Worm (Caenorhabditis elegans) whole organism, L2 larva: ENCODE results near the gene grl-28.

Source experiments
- R02D3.7 ChIP-seq: fragments of 150-350 bp; optimal IDR thresholded peaks from 2 replicates; lab custom pipeline; 2014; ENCODE audit warnings: missing biosample characterization, missing genetic modification characterization
- ama-1 ChIP-seq: fragments of 150-350 bp; optimal IDR thresholded peaks from 2 replicates; lab custom pipeline; 2018; ENCODE audit warnings: inconsistent platforms
- egl-27 ChIP-seq: sonication (generic microtip); optimal IDR thresholded peaks from 3 replicates; lab custom pipeline; 2017; ENCODE audit warnings: missing biosample characterization, missing genetic modification reagents, missing genetic modification characterization
- fos-1 ChIP-seq: fragments of 150-350 bp; optimal IDR thresholded peaks from 2 replicates; lab custom pipeline; 2014; ENCODE audit warnings: missing biosample characterization, missing genetic modification characterization
- nhr-129 ChIP-seq: fragments of 150-350 bp; optimal IDR thresholded peaks from 2 replicates; lab custom pipeline; 2014; ENCODE audit warnings: missing biosample characterization, missing genetic modification characterization
- nhr-6 ChIP-seq: fragments of 150-350 bp; optimal IDR thresholded peaks from 2 replicates; lab custom pipeline; 2014; ENCODE audit warnings: missing biosample characterization, missing genetic modification characterization
- peb-1 ChIP-seq: fragments of 150-350 bp; optimal IDR thresholded peaks from 2 replicates; lab custom pipeline; 2014; ENCODE audit warnings: missing biosample characterization, missing genetic modification characterization
- sma-3 ChIP-seq: sonication (generic microtip); optimal IDR thresholded peaks from 2 replicates; lab custom pipeline; 2016; ENCODE audit warnings: missing genetic modification reagents, missing genetic modification characterization, missing compliant biosample characterization
- snpc-4 ChIP-seq: fragments of 150-350 bp; optimal IDR thresholded peaks from 2 replicates; lab custom pipeline; 2014; ENCODE audit warnings: missing biosample characterization, missing genetic modification characterization
- zag-1 ChIP-seq: fragments of 150-350 bp; optimal IDR thresholded peaks from 2 replicates; lab custom pipeline; 2014; ENCODE audit warnings: missing biosample characterization, missing genetic modification characterization
- ztf-11 ChIP-seq: sonication (generic microtip); optimal IDR thresholded peaks from 2 replicates; lab custom pipeline; 2017; ENCODE audit warnings: missing biosample characterization, missing genetic modification characterization

DNA sequence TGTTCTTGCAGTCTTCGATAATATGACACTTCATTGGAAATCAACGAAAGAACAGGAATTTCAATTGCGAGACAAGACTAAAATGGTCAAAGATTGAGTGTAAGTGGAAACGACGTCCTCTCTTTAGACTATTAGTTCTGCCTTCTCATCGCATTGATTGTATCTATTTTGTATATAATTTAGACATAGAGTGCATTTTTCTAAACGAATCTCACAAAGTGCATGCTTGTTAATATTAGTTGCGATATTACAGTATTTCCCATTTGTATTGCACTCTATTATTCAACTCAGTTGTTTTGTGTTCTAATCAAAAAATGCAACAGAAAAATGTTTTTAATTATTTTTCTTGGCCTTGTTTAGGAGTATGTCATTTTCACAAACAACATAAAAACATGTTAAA lies 13.4 kb downstream of the grl-28 start, which contains the start of gene nhr-93:
- TF ChIP-seq peb-1 (tag; lab: Kevin White, UChicago) (no peak), ztf-11 (tag; lab: Kevin White, UChicago) (no peak), egl-27 (tag; lab: Kevin White, UChicago) (no peak), sma-3 (GFP tag; lab: Kevin White, UChicago) (no peak), zag-1 (no peak), nhr-129 (no peak), snpc-4 (tag; lab: Kevin White, UChicago) (no peak), fos-1 (no peak), nhr-6 (tag; lab: Kevin White, UChicago) (no peak), R02D3.7 (tag; lab: Kevin White, UChicago) (no peak), ama-1 (lab: Kevin White, UChicago) (no peak)
